Worm (Caenorhabditis elegans): Measurements from ENCODE around the gene W07G4.1.

Gene W07G4.1

ce11 chrV:13003378-13003777 lies 29.9 kb upstream of the W07G4.1 start:
- TF ChIP-seq rnt-1 (tag; optimal IDR thresholded peaks at IDR 0.05) (peak; percentile 75), lsy-2 (tag; optimal IDR thresholded peaks at IDR 0.05) (peak; percentile 47 to 70), ceh-82 (tag; optimal IDR thresholded peaks at IDR 0.05) (peak; percentile 20 to 58 (median 54)), tbx-2 (tag; optimal IDR thresholded peaks at IDR 0.05) (peak; percentile 32), unc-130 (tag; optimal IDR thresholded peaks at IDR 0.05) (peak; percentile 59), efl-1 (optimal IDR thresholded peaks at IDR 0.05) (peak; percentile 50 to 56), efl-1 (GFP tag; optimal IDR thresholded peaks at IDR 0.05 in 1 of 2) (peak; percentile 28 to 94), lin-35 (GFP tag; optimal IDR thresholded peaks at IDR 0.05) (peak; percentile 52 to 82), nhr-19 (GFP tag; conservative IDR thresholded peaks at IDR 0.05) (peak; percentile 76), xbp-1 (tag; optimal IDR thresholded peaks at IDR 0.05) (peak; percentile 38), skn-1 (tag; optimal IDR thresholded peaks at IDR 0.05) (peak; percentile 58), pqm-1 (tag; optimal IDR thresholded peaks at IDR 0.05) (no peak), aly-2 (tag; optimal IDR thresholded peaks at IDR 0.05) (peak; percentile 79), lin-14 (GFP tag; optimal IDR thresholded peaks at IDR 0.05) (peak; percentile 69), mdl-1 (tag; optimal IDR thresholded peaks at IDR 0.05) (peak in 1 of 2 experiments; percentile 74), snu-23 (GFP tag; optimal IDR thresholded peaks at IDR 0.05) (peak; percentile 85), pax-3 (tag; optimal IDR thresholded peaks at IDR 0.05) (peak; percentile 71), lin-13 (GFP tag; optimal IDR thresholded peaks at IDR 0.05) (peak; percentile 43), fos-1 (tag; optimal IDR thresholded peaks at IDR 0.05) (peak; percentile 66), ama-1 (optimal IDR thresholded peaks at IDR 0.05) (no peak), fkh-10 (GFP tag; optimal IDR thresholded peaks at IDR 0.05) (peak; percentile 14), blmp-1 (tag; optimal IDR thresholded peaks at IDR 0.05) (peak; percentile 18), C16A3.4 (tag; optimal IDR thresholded peaks at IDR 0.05) (peak; percentile 78), irx-1 (tag; optimal IDR thresholded peaks at IDR 0.05) (peak; percentile 50), jun-1 (tag; optimal IDR thresholded peaks at IDR 0.05) (peak; percentile 41), vab-15 (tag; optimal IDR thresholded peaks at IDR 0.05) (peak; percentile 41), egl-13 (tag; optimal IDR thresholded peaks at IDR 0.05) (no peak), swsn-7 (tag; optimal IDR thresholded peaks at IDR 0.05) (peak; percentile 58), unc-62 (GFP tag; optimal IDR thresholded peaks at IDR 0.05) (no peak), ztf-11 (tag; optimal IDR thresholded peaks at IDR 0.05) (peak in 1 of 2 experiments; percentile 5), mab-9 (GFP tag; IDR thresholded peaks at IDR 0.05) (no peak), mep-1 (tag; optimal IDR thresholded peaks at IDR 0.05) (peak; percentile 67), zip-4 (GFP tag; optimal IDR thresholded peaks at IDR 0.05) (peak; percentile 15), dsc-1 (tag; optimal IDR thresholded peaks at IDR 0.05) (peak; percentile 32), dpl-1 (GFP tag; optimal IDR thresholded peaks at IDR 0.05) (peak in 2 of 3 experiments; percentile 47 to 67), mef-2 (tag; optimal IDR thresholded peaks at IDR 0.05) (no peak), elt-3 (tag; optimal IDR thresholded peaks at IDR 0.05) (peak in 4 of 6 experiments; percentile 23 to 47 (median 44)), nhr-237 (tag; optimal IDR thresholded peaks at IDR 0.05) (no peak), Y116A8C.19 (tag; optimal IDR thresholded peaks at IDR 0.05; ENCODE audit: borderline replicate concordance) (no peak), lir-3 (tag; optimal IDR thresholded peaks at IDR 0.05; ENCODE audit: poor library complexity) (peak; percentile 34), tlp-1 (tag; optimal IDR thresholded peaks at IDR 0.05) (no peak), nhr-90 (tag; optimal IDR thresholded peaks at IDR 0.05; ENCODE audit: poor library complexity) (peak; percentile 55), ceh-88 (GFP tag; IDR thresholded peaks at IDR 0.05) (no peak; the same call in 1 of the 2 replicates), elt-2 (tag; optimal IDR thresholded peaks at IDR 0.05) (peak; percentile 28), nhr-20 (tag; optimal IDR thresholded peaks at IDR 0.05) (peak; percentile 74), unc-86 (tag; optimal IDR thresholded peaks at IDR 0.05) (peak; percentile 1), fkh-8 (tag; optimal IDR thresholded peaks at IDR 0.05) (peak; percentile 62), nhr-11 (tag; optimal IDR thresholded peaks at IDR 0.05) (no peak), fkh-4 (tag; optimal IDR thresholded peaks at IDR 0.05; ENCODE audit: borderline replicate concordance) (no peak), snpc-4 (tag; optimal IDR thresholded peaks at IDR 0.05) (peak; percentile 58), nhr-71 (tag; optimal IDR thresholded peaks at IDR 0.05) (peak; percentile 74), C34B4.2 (tag; optimal IDR thresholded peaks at IDR 0.05) (no peak), egl-27 (tag; optimal IDR thresholded peaks at IDR 0.05) (peak in 1 of 2 experiments; percentile 42)

All from whole organism, L1 larva.